Worm (Caenorhabditis elegans): Measurements from ENCODE around the gene F02D8.4.

ce11 chrV:14996236-14996635 is 11.5 kb downstream of the F02D8.4 start, which contains the start of gene irld-14:
- TF ChIP-seq F10B5.3 (tag; optimal IDR thresholded peaks at IDR 0.05) (no peak), ztf-11 (tag; optimal IDR thresholded peaks at IDR 0.05) (no peak), nhr-6 (tag; optimal IDR thresholded peaks at IDR 0.05) (no peak), sdz-12 (GFP tag; optimal IDR thresholded peaks at IDR 0.05) (no peak), unc-62 (GFP tag; optimal IDR thresholded peaks at IDR 0.05 in 1 of 2) (no peak), unc-62 (tag; optimal IDR thresholded peaks at IDR 0.05) (no peak), nhr-77 (tag; optimal IDR thresholded peaks at IDR 0.05) (no peak), lin-39 (tag; optimal IDR thresholded peaks at IDR 0.05) (no peak), mdt-29 (GFP tag; IDR thresholded peaks at IDR 0.05) (no peak), pha-4 (GFP tag; IDR thresholded peaks at IDR 0.05) (no peak), pha-4 (tag; optimal IDR thresholded peaks at IDR 0.05) (no peak), hlh-11 (tag; optimal IDR thresholded peaks at IDR 0.05) (no peak), ceh-32 (tag; optimal IDR thresholded peaks at IDR 0.05; ENCODE audit: poor library complexity) (no peak), mep-1 (tag; optimal IDR thresholded peaks at IDR 0.05) (no peak)
